Worm (Caenorhabditis elegans) whole organism, L3 larva: ENCODE data around the gene cup-16.

Experiments used
- eor-1 ChIP-seq, 2 experiments: fragments of 150-350 bp; optimal IDR thresholded peaks; 2 replicates each; lab custom pipeline; 2014 to 2018; ENCODE audit warnings: missing biosample characterization in 2 of 2, missing genetic modification characterization in 2 of 2
- fkh-10 ChIP-seq: sonication (generic microtip); optimal IDR thresholded peaks from 2 replicates; lab custom pipeline; 2017; ENCODE audit warnings: missing biosample characterization, missing genetic modification reagents, missing genetic modification characterization
- fos-1 ChIP-seq: fragments of 150-350 bp; optimal IDR thresholded peaks from 2 replicates; lab custom pipeline; 2014; ENCODE audit warnings: missing biosample characterization, missing genetic modification characterization

- TF ChIP-seq eor-1 (tag; optimal IDR thresholded peaks at IDR 0.05; lab: Kevin White, UChicago) (no peak), fos-1 (tag; lab: Kevin White, UChicago) (no peak), fkh-10 (GFP tag; lab: Kevin White, UChicago) (no peak)
These were observed 9.4 kb downstream of the cup-16 start, which contains the start of the genes cyn-11 and T01B7.5 for ce11 chrII:8716231-8716878.
